Worm (Caenorhabditis elegans) whole organism, mixed stage, embryonic: ENCODE measurements around the gene str-47.

ENCODE experiments used
- ces-1 ChIP-seq: fragments of 150-350 bp; optimal IDR thresholded peaks from 2 replicates; lab custom pipeline; 2014; ENCODE audit warnings: missing biosample characterization, missing genetic modification reagents, missing genetic modification characterization
- lsy-2 ChIP-seq: fragments of 150-350 bp; optimal IDR thresholded peaks from 2 replicates; lab custom pipeline; 2014; ENCODE audit warnings: missing biosample characterization, missing genetic modification characterization
- mab-5 ChIP-seq: fragments of 150-350 bp; optimal IDR thresholded peaks from 2 replicates; lab custom pipeline; 2014; ENCODE audit warnings: missing biosample characterization, missing genetic modification characterization
- nhr-12 ChIP-seq: fragments of 150-350 bp; optimal IDR thresholded peaks from 2 replicates; lab custom pipeline; 2014; ENCODE audit warnings: missing biosample characterization, missing genetic modification characterization
- nhr-237 ChIP-seq: fragments of 150-350 bp; optimal IDR thresholded peaks from 2 replicates; lab custom pipeline; 2014; ENCODE audit warnings: missing biosample characterization, missing genetic modification characterization
- nhr-28 ChIP-seq: fragments of 150-350 bp; optimal IDR thresholded peaks from 2 replicates; lab custom pipeline; 2014; ENCODE audit warnings: missing biosample characterization, missing genetic modification characterization
- pha-4 ChIP-seq: fragments of 150-350 bp; optimal IDR thresholded peaks from 2 replicates; lab custom pipeline; 2018; ENCODE audit warnings: missing biosample characterization, missing genetic modification reagents, missing genetic modification characterization
- snpc-4 ChIP-seq: fragments of 150-350 bp; optimal IDR thresholded peaks from 2 replicates; lab custom pipeline; 2014; ENCODE audit warnings: missing biosample characterization, missing genetic modification characterization
- unc-39 ChIP-seq: fragments of 150-350 bp; optimal IDR thresholded peaks from 2 replicates; lab custom pipeline; 2014; ENCODE audit warnings: missing biosample characterization, missing genetic modification characterization
- unc-62 ChIP-seq: fragments of 150-350 bp; optimal IDR thresholded peaks from 2 replicates; lab custom pipeline; 2014; ENCODE audit warnings: missing biosample characterization, missing genetic modification reagents, missing genetic modification characterization
- ztf-11 ChIP-seq: fragments of 150-350 bp; optimal IDR thresholded peaks from 2 replicates; lab custom pipeline; 2014; ENCODE audit warnings: missing biosample characterization, missing genetic modification characterization

DNA sequence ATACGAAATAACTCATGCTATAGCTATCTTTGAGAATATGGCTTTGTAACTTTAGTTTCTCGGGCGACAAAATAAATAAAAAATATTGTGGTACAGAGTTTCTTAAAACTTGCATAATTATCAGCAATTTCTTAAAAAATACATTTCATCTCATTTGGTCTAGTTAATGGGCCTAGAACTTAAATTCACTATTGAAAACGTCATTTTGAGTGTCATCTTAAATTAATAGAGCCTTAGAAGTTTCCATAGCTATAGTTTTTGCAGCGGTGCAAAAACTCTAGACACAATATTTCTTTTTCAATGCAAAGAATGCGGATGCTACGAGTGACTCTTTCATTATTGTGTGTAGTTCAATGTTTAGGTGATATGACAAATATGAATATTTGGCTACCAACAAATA is 33.5 kb upstream of the str-47 start, which contains the start of gene clec-215:
- TF ChIP-seq nhr-237 (no peak), ces-1 (GFP tag; lab: Kevin White, UChicago) (no peak), unc-39 (tag; lab: Kevin White, UChicago) (no peak), ztf-11 (tag; lab: Kevin White, UChicago) (no peak), mab-5 (tag; lab: Kevin White, UChicago) (no peak), pha-4 (tag; lab: Kevin White, UChicago) (no peak), nhr-28 (tag; lab: Kevin White, UChicago) (no peak), nhr-12 (no peak), unc-62 (no peak), snpc-4 (tag; lab: Kevin White, UChicago) (no peak), lsy-2 (no peak)
